Worm (Caenorhabditis elegans) whole organism, L4/young adult: ENCODE data around the gene F09B9.5.

Experiments used
- W03F9.2 ChIP-seq: fragments of 150-350 bp; optimal IDR thresholded peaks from 2 replicates; lab custom pipeline; 2014; ENCODE audit warnings: missing biosample characterization, missing genetic modification characterization
- dao-5 ChIP-seq: sonication (generic microtip); optimal IDR thresholded peaks from 2 replicates; lab custom pipeline; 2016; ENCODE audit warnings: missing genotype, missing genetic modification characterization, moderate library complexity, missing compliant biosample characterization
- him-1 ChIP-seq: sonication (generic microtip); optimal IDR thresholded peaks from 2 replicates; lab custom pipeline; 2016; ENCODE audit warnings: missing genotype, missing genetic modification reagents, missing genetic modification characterization, missing compliant biosample characterization

F09B9.5 gene

ce11 chrX:10182613-10183012 lies 28.0 kb downstream of the F09B9.5 start:
- TF ChIP-seq dao-5 (tag; lab: Kevin White, UChicago): no peak
- TF ChIP-seq W03F9.2 (tag; lab: Kevin White, UChicago): no peak
- TF ChIP-seq him-1: no peak

ce11 chrX:10183695-10184094 lies 29.1 kb downstream of the F09B9.5 start, which contains the start of gene arrd-28:
TSS of gene arrd-28 (plus strand) at chrX:10183995.
- TF ChIP-seq W03F9.2 (tag; lab: Kevin White, UChicago) (no peak), him-1 (no peak), dao-5 (tag; lab: Kevin White, UChicago) (no peak)

ce11 chrX:10184708-10185107 lies 30.1 kb downstream of the F09B9.5 start:
- no peak for TF ChIP-seq W03F9.2 (tag; lab: Kevin White, UChicago)
- no peak for TF ChIP-seq him-1
- TF ChIP-seq dao-5 (tag; lab: Kevin White, UChicago): no peak

ce11 chrX:10188493-10188895 lies 33.9 kb downstream of the F09B9.5 start:
- TF ChIP-seq W03F9.2 (tag; lab: Kevin White, UChicago) (peak; percentile 51), dao-5 (tag; lab: Kevin White, UChicago) (no peak), him-1 (peak; percentile 93)

ce11 chrX:10189244-10189643 lies 34.6 kb downstream of the F09B9.5 start:
- TF ChIP-seq him-1: no peak
- TF ChIP-seq dao-5 (tag; lab: Kevin White, UChicago): no peak
- no peak for TF ChIP-seq W03F9.2 (tag; lab: Kevin White, UChicago)

- no peak for TF ChIP-seq him-1
- no peak for TF ChIP-seq dao-5 (tag; lab: Kevin White, UChicago)
- TF ChIP-seq W03F9.2 (tag; lab: Kevin White, UChicago): no peak
Measured at ce11 chrX:10189805-10190204, 35.2 kb downstream of the F09B9.5 start.

- TF ChIP-seq W03F9.2 (tag; lab: Kevin White, UChicago) (no peak), dao-5 (tag; lab: Kevin White, UChicago) (no peak), him-1 (no peak)
Measured at ce11 chrX:10194327-10195096, 39.9 kb downstream of the F09B9.5 start, which contains the start of gene myrf-2. TSS of gene myrf-2 (minus strand) at chrX:10194377.

- no peak for TF ChIP-seq dao-5 (tag; lab: Kevin White, UChicago)
- no peak for TF ChIP-seq him-1
- TF ChIP-seq W03F9.2 (tag; lab: Kevin White, UChicago): peak; percentile 40
Measured at ce11 chrX:10197204-10197756, 42.7 kb downstream of the F09B9.5 start, which contains the start of gene nucb-1. TSS of gene nucb-1 (plus strand) at chrX:10197706.

ce11 chrX:10199202-10199601 lies 44.6 kb downstream of the F09B9.5 start:
- TF ChIP-seq W03F9.2 (tag; lab: Kevin White, UChicago) (no peak), him-1 (no peak), dao-5 (tag; lab: Kevin White, UChicago) (no peak)

ce11 chrX:10203501-10203900 lies 48.9 kb downstream of the F09B9.5 start:
- TF ChIP-seq dao-5 (tag; lab: Kevin White, UChicago): no peak
- no peak for TF ChIP-seq him-1
- TF ChIP-seq W03F9.2 (tag; lab: Kevin White, UChicago): no peak

ce11 chrX:10204313-10205063 lies 49.9 kb downstream of the F09B9.5 start:
- no peak for TF ChIP-seq W03F9.2 (tag; lab: Kevin White, UChicago)
- no peak for TF ChIP-seq him-1
- no peak for TF ChIP-seq dao-5 (tag; lab: Kevin White, UChicago)

ce11 chrX:10205321-10205720 lies 50.7 kb downstream of the F09B9.5 start, which contains the start of gene sex-1:
TSS of gene sex-1 (minus strand) at chrX:10205421.
- TF ChIP-seq him-1 (no peak), W03F9.2 (tag; lab: Kevin White, UChicago) (no peak), dao-5 (tag; lab: Kevin White, UChicago) (no peak)

ce11 chrX:10206008-10206407 lies 51.4 kb downstream of the F09B9.5 start:
- no peak for TF ChIP-seq W03F9.2 (tag; lab: Kevin White, UChicago)
- no peak for TF ChIP-seq dao-5 (tag; lab: Kevin White, UChicago)
- TF ChIP-seq him-1: no peak
